ENCODE assay signal across 1 fruit fly cellular context in the genomic region with DNA sequence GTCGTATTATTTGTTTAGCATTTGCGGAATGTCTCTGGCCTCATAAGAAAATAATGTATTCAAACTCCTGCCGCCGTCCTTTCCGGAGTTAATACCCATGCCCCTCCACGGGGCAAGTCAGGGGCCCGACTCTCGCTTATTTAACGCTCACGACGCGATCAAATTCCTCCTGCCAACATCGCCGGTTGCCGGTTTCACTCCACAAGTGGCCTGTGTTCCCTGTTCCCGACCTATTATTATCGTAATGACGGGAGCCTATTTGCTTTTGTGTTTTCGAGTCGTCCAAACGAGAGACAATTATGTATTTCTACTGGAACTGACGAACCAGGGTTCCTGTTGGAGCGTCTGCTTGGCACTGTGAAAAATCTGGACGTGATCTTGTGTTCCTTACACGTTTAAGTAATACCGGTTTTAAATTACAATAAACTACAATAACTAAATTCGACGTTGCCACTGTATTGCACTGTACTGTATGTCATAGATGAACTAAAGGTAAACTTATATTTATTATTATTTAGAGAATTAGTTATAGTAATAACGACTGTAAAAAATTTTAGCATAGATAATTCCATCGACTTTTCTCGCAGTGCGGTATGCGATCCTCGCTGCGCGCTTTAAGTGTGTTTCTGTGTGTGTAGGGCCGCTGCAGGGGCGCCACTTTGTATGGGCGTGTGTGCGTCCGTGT.
TF ChIP-seq lines count a peak whose summit lies in the region.

No protein-coding gene starts in this region.

TF ChIP-seq in whole organism, embryonic, 481 proteins besides CTCF, POLR2A, EP300 and RAD21 (continued from another document):
- TF ChIP-seq crc (GFP tag; optimal IDR thresholded peaks at IDR 0.05; lab: Kevin White, UChicago) = no peak
- 0 out of 3 replicates have a peak, but pooled peaks have one; percentile 7 for TF ChIP-seq z (GFP tag; IDR thresholded peaks at IDR 0.05; lab: Robert Waterston, UW)
- no peak for TF ChIP-seq gro (GFP tag; optimal IDR thresholded peaks at IDR 0.05; lab: Kevin White, UChicago)
- no peak for TF ChIP-seq mam (GFP tag; optimal IDR thresholded peaks at IDR 0.05; lab: Kevin White, UChicago)
- TF ChIP-seq cg (GFP tag; optimal IDR thresholded peaks at IDR 0.05; lab: Kevin White, UChicago) = peak; percentile 60
- peak; percentile 15 for TF ChIP-seq CG18764 (GFP tag; optimal IDR thresholded peaks at IDR 0.05; lab: Kevin White, UChicago)
- TF ChIP-seq cwo (GFP tag; optimal IDR thresholded peaks at IDR 0.05; lab: Kevin White, UChicago) = no peak
- peak; percentile 0 for TF ChIP-seq CG15011 (GFP tag; optimal IDR thresholded peaks at IDR 0.05; lab: Kevin White, UChicago)
